Fruit fly (Drosophila melanogaster) whole organism, pupa: Measurements from ENCODE around the gene CG4338.
A peak's percentile ranks its signal among the peaks of the same experiment; 100 is the strongest.

Source experiments
- CG10348 ChIP-seq: fragments of 200-800 bp; sonication (Bioruptor generic); IDR thresholded peaks from 2 replicates; pipeline ENCODE4 v1.3.6; 2022; ENCODE audit warnings: missing biosample characterization, missing genetic modification characterization
- CG12605 ChIP-seq: fragments of 200-800 bp; sonication (Bioruptor generic); IDR thresholded peaks from 2 replicates; pipeline ENCODE4 v1.3.6; 2022; ENCODE audit warnings: missing biosample characterization, missing genetic modification characterization
- CG13204 ChIP-seq: fragments of 200-800 bp; sonication (Bioruptor generic); optimal IDR thresholded peaks from 2 replicates; lab custom pipeline; 2018; ENCODE audit warnings: missing biosample characterization, mild to moderate bottlenecking, missing genetic modification characterization, moderate library complexity
- CG14655 ChIP-seq: fragments of 200-800 bp; sonication (Bioruptor generic); optimal IDR thresholded peaks from 3 replicates; lab custom pipeline; 2017; ENCODE audit warnings: mild to moderate bottlenecking, missing biosample characterization, missing genetic modification reagents, missing genetic modification characterization
- CG15710 ChIP-seq: fragments of 200-800 bp; sonication (Bioruptor generic); optimal IDR thresholded peaks from 2 replicates; lab custom pipeline; 2018; ENCODE audit warnings: missing biosample characterization, mild to moderate bottlenecking, missing genetic modification characterization, moderate library complexity
- CG17806 ChIP-seq: fragments of 200-800 bp; sonication (Bioruptor generic); optimal IDR thresholded peaks from 2 replicates; lab custom pipeline; 2018; ENCODE audit warnings: missing biosample characterization, mild to moderate bottlenecking, missing genetic modification characterization, moderate library complexity
- CG32121 ChIP-seq: fragments of 200-800 bp; sonication (Bioruptor generic); IDR thresholded peaks from 2 replicates; pipeline ENCODE4 v1.3.6; 2022; ENCODE audit warnings: missing biosample characterization, missing genetic modification characterization
- CG34367 ChIP-seq: fragments of 200-800 bp; sonication (Bioruptor generic); optimal IDR thresholded peaks from 2 replicates; lab custom pipeline; 2018; ENCODE audit warnings: missing biosample characterization, mild to moderate bottlenecking, missing genetic modification characterization
- CG4496 ChIP-seq: fragments of 200-800 bp; sonication (Bioruptor generic); IDR thresholded peaks from 3 replicates; pipeline ENCODE4 v1.3.6; 2022; ENCODE audit warnings: missing biosample characterization, missing genetic modification characterization
- CG8159 ChIP-seq: fragments of 200-800 bp; sonication (Bioruptor generic); optimal IDR thresholded peaks from 3 replicates; lab custom pipeline; 2018; ENCODE audit warnings: missing biosample characterization, mild to moderate bottlenecking, missing genetic modification characterization, moderate library complexity
- CG8301 ChIP-seq: fragments of 200-800 bp; sonication (Bioruptor generic); optimal IDR thresholded peaks from 2 replicates; lab custom pipeline; 2018; ENCODE audit warnings: missing biosample characterization, mild to moderate bottlenecking, missing genetic modification characterization
- CG9948 ChIP-seq: fragments of 200-800 bp; sonication (Bioruptor generic); optimal IDR thresholded peaks from 2 replicates; lab custom pipeline; 2018; ENCODE audit warnings: missing biosample characterization, mild to moderate bottlenecking, missing genetic modification characterization, moderate library complexity
- D1 ChIP-seq: fragments of 200-800 bp; sonication (Bioruptor generic); optimal IDR thresholded peaks from 2 replicates; lab custom pipeline; 2018; ENCODE audit warnings: missing biosample characterization, mild to moderate bottlenecking, missing genetic modification characterization, moderate library complexity
- EcR ChIP-seq: fragments of 200-800 bp; sonication (Bioruptor generic); optimal IDR thresholded peaks from 3 replicates; lab custom pipeline; 2019; ENCODE audit warnings: missing biosample characterization, missing genetic modification characterization, mild to moderate bottlenecking, moderate library complexity, missing genetic modification reagents
- Ets98B ChIP-seq: fragments of 200-800 bp; sonication (Bioruptor generic); IDR thresholded peaks from 2 replicates; pipeline ENCODE4 v1.3.6; 2022; ENCODE audit warnings: missing biosample characterization, missing genetic modification characterization
- Pif1A ChIP-seq: fragments of 200-800 bp; sonication (Bioruptor generic); optimal IDR thresholded peaks from 3 replicates; lab custom pipeline; 2016; ENCODE audit warnings: missing biosample characterization, missing genetic modification characterization
- Pif1B ChIP-seq: fragments of 200-800 bp; sonication (Bioruptor generic); optimal IDR thresholded peaks from 3 replicates; lab custom pipeline; 2016; ENCODE audit warnings: missing biosample characterization, missing genetic modification characterization
- Snoo ChIP-seq: fragments of 200-800 bp; sonication (Bioruptor generic); optimal IDR thresholded peaks from 3 replicates; lab custom pipeline; 2017; ENCODE audit warnings: missing biosample characterization, mild to moderate bottlenecking, missing genetic modification characterization, inconsistent platforms
- fd96Ca ChIP-seq: fragments of 200-800 bp; sonication (Bioruptor generic); IDR thresholded peaks from 3 replicates; pipeline ENCODE4 v1.3.6; 2022; ENCODE audit warnings: missing biosample characterization, missing genetic modification characterization
- gl ChIP-seq: fragments of 200-800 bp; sonication (Bioruptor generic); optimal IDR thresholded peaks from 2 replicates; lab custom pipeline; 2018; ENCODE audit warnings: missing biosample characterization, mild to moderate bottlenecking, missing genetic modification characterization
- rn ChIP-seq: fragments of 200-800 bp; sonication (Bioruptor generic); IDR thresholded peaks from 2 replicates; pipeline ENCODE4 v1.3.6; 2022; ENCODE audit warnings: missing biosample characterization, missing genetic modification characterization

The CG4338 gene

dm6 chr3R:15275158-15275623 lies at the start of gene CG4338, which contains the start of gene Cp190:
CG4338 (plus strand) TSS chr3R:15275522.
Cp190 (minus strand) TSS chr3R:15275241.
- no peak for TF ChIP-seq Pif1B (GFP tag; lab: Kevin White, UChicago)
- peak; percentile 85 for TF ChIP-seq EcR (GFP tag; lab: Kevin White, UChicago)
- peak; percentile 98 for TF ChIP-seq CG8301
- peak; percentile 67; the same call in 2 of the 3 replicates for TF ChIP-seq fd96Ca (GFP tag; lab: Robert Waterston, UW)
- TF ChIP-seq D1 = no peak
- peak; percentile 93 for TF ChIP-seq CG4496 (GFP tag; lab: Robert Waterston, UW)
- TF ChIP-seq CG12605 (GFP tag; lab: Robert Waterston, UW) = peak; percentile 94
- peak; percentile 98 for TF ChIP-seq CG9948 (tag; lab: Kevin White, UChicago)
- peak; percentile 96 for TF ChIP-seq CG32121
- no peak for TF ChIP-seq CG13204 (GFP tag; lab: Kevin White, UChicago)
- peak; percentile 87 for TF ChIP-seq rn (GFP tag; lab: Robert Waterston, UW)
- TF ChIP-seq Ets98B (GFP tag; lab: Robert Waterston, UW) = peak; percentile 90
- peak; percentile 99 for TF ChIP-seq CG8159
- TF ChIP-seq CG15710 (tag; lab: Kevin White, UChicago) = peak; percentile 98
- peak; percentile 91 for TF ChIP-seq gl
- TF ChIP-seq CG14655 = no peak
- peak; percentile 97 for TF ChIP-seq Snoo (tag; lab: Kevin White, UChicago)
- peak; percentile 97 for TF ChIP-seq CG34367 (tag; lab: Kevin White, UChicago)
- no peak for TF ChIP-seq Pif1A (GFP tag; lab: Kevin White, UChicago)
- peak; percentile 98 for TF ChIP-seq CG17806 (tag; lab: Kevin White, UChicago)
- TF ChIP-seq CG10348 (GFP tag; lab: Robert Waterston, UW) = peak; percentile 83
- TF ChIP-seq, all 21 proteins: peak for 16

DNA sequence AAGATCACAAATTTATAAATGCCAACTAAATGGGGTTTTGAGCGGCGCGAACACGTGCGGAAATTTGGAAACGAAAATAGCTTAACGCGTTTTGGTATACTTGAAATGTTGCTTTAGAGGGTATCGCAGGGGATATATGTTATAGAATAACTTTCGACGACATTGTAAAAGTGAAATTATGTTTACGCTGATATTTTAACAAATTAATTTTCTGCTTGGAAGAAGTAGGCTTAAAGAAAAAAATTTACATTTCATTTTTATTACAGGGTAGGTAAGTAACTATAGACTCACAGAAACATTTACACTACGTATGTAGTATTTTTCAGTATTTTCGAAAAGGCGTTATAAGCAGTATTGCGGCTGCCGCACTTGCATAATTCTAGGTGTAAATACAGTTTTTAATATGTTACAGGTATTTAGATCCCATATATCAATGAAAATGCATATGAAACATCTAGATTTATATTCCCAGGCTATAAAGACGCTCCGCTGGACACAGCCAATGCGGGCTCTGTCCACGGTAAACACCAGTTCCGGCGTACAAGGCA lies 45.9 kb upstream of the CG4338 start, which contains the start of the genes Art3 and mRpS10:
Art3 (minus strand) TSS at position 80 of the 548 bp plus-strand sequence.
mRpS10 (plus strand) TSS at position 337 of the 548 bp plus-strand sequence.
- TF ChIP-seq CG14655 (peak; percentile 100), CG8159 (peak; percentile 100), Pif1A (GFP tag; lab: Kevin White, UChicago) (peak; percentile 99), CG32121 (peak; percentile 100), CG8301 (peak; percentile 100), EcR (GFP tag; lab: Kevin White, UChicago) (no peak), CG9948 (tag; lab: Kevin White, UChicago) (peak; percentile 100), CG12605 (GFP tag; lab: Robert Waterston, UW) (peak; percentile 100), Pif1B (GFP tag; lab: Kevin White, UChicago) (peak; percentile 99), fd96Ca (GFP tag; lab: Robert Waterston, UW) (peak; percentile 89), CG34367 (tag; lab: Kevin White, UChicago) (peak; percentile 100), CG10348 (GFP tag; lab: Robert Waterston, UW) (peak; percentile 99), rn (GFP tag; lab: Robert Waterston, UW) (peak; percentile 100), CG13204 (GFP tag; lab: Kevin White, UChicago) (no peak), D1 (no peak), gl (peak; percentile 99), Snoo (tag; lab: Kevin White, UChicago) (peak; percentile 100), Ets98B (GFP tag; lab: Robert Waterston, UW) (peak; percentile 100), CG15710 (tag; lab: Kevin White, UChicago) (peak; percentile 100), CG17806 (tag; lab: Kevin White, UChicago) (peak; percentile 100), CG4496 (GFP tag; lab: Robert Waterston, UW) (peak; percentile 100)

DNA sequence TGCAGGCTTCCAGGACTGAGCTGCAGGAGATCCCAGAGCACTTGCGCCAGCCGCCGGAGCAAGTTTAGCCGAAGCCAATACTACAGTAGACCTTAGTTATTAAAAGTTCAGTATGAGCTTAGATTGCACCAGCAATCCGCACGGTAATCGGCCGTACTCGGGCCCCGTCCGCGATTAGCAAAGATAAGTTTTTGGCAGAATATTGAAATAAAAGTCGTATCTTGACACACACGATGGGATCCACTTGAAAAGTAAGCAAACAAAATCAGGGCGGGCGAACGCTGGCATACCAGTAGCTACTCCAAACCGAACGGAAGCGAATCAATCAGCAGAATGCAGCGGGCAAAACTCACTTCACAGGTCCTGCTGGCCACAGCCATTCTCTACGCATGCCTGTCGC lies 45.0 kb upstream of the CG4338 start, which contains the start of gene CG34316:
CG34316 (plus strand) TSS at position 301 of the 400 bp plus-strand sequence.
- TF ChIP-seq CG17806 (tag; lab: Kevin White, UChicago) = no peak
- TF ChIP-seq Pif1B (GFP tag; lab: Kevin White, UChicago) = no peak
- TF ChIP-seq CG8301 = no peak
- no peak for TF ChIP-seq CG15710 (tag; lab: Kevin White, UChicago)
- TF ChIP-seq CG9948 (tag; lab: Kevin White, UChicago) = no peak
- TF ChIP-seq CG4496 (GFP tag; lab: Robert Waterston, UW) = no peak
- no peak for TF ChIP-seq CG32121
- TF ChIP-seq Snoo (tag; lab: Kevin White, UChicago) = no peak
- TF ChIP-seq fd96Ca (GFP tag; lab: Robert Waterston, UW) = no peak
- no peak for TF ChIP-seq CG14655
- TF ChIP-seq Pif1A (GFP tag; lab: Kevin White, UChicago) = no peak
- no peak for TF ChIP-seq CG34367 (tag; lab: Kevin White, UChicago)

DNA sequence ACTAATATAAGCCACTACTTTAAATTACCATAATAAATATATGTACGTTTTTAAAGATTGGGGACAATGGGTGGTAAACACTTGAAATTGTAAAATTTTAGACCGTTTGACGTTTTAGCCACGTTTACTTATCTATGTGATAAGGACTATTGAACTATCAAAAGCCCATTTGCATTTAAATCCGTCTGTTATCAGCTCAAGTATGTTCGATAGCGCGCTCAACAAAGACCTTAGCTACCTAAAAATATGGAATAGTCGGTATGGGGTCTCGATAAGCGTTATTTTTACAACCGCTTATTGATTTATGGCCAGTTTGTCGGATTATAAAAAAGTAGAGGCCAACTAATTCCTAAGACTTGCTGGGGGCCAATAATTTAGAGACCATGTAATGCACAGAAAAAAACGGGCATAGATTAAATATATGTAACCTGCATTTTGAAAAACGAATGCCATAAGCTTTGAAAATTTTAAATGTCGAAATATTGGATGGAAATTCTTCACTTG lies 43.6 kb upstream of the CG4338 start:
- TF ChIP-seq Ets98B (GFP tag; lab: Robert Waterston, UW) (no peak), CG34367 (tag; lab: Kevin White, UChicago) (no peak), Pif1A (GFP tag; lab: Kevin White, UChicago) (no peak)

- TF ChIP-seq EcR (GFP tag; lab: Kevin White, UChicago) = peak; percentile 29
- 0 out of 2 replicates have a peak, but pooled peaks have one; percentile 43 for TF ChIP-seq CG10348 (GFP tag; lab: Robert Waterston, UW)
- TF ChIP-seq CG4496 (GFP tag; lab: Robert Waterston, UW) = peak; percentile 78; the same call in 2 of the 3 replicates
- TF ChIP-seq CG32121 = peak; percentile 77
- TF ChIP-seq rn (GFP tag; lab: Robert Waterston, UW) = peak; percentile 75
- TF ChIP-seq CG8159 = peak; percentile 87
- no peak for TF ChIP-seq CG9948 (tag; lab: Kevin White, UChicago)
- no peak for TF ChIP-seq CG17806 (tag; lab: Kevin White, UChicago)
- TF ChIP-seq CG15710 (tag; lab: Kevin White, UChicago) = peak; percentile 65
- peak; percentile 14 for TF ChIP-seq Snoo (tag; lab: Kevin White, UChicago)
- peak; percentile 80 for TF ChIP-seq fd96Ca (GFP tag; lab: Robert Waterston, UW)
- 0 out of 2 replicates have a peak, but pooled peaks have one; percentile 23 for TF ChIP-seq CG12605 (GFP tag; lab: Robert Waterston, UW)
- no peak for TF ChIP-seq CG8301
- TF ChIP-seq Pif1A (GFP tag; lab: Kevin White, UChicago) = no peak
These were observed 32.9 kb upstream of the CG4338 start, which contains the start of the genes tefu and Hsc70-4 for dm6 chr3R:15242186-15243045. tefu (minus strand) TSS chr3R:15242236. Hsc70-4 (plus strand) TSS chr3R:15242687.
